Fruit fly (Drosophila melanogaster) whole organism, adult: ENCODE results near the gene Pp1-87B.

Source experiments
- CG11617 ChIP-seq: fragments of 200-800 bp; sonication (Bioruptor generic); optimal IDR thresholded peaks from 2 replicates; lab custom pipeline; 2017; ENCODE audit warnings: mild to moderate bottlenecking, missing biosample characterization, missing genetic modification reagents, missing genetic modification characterization
- CG12768 ChIP-seq: fragments of 200-800 bp; sonication (Bioruptor generic); optimal IDR thresholded peaks from 2 replicates; lab custom pipeline; 2017; ENCODE audit warnings: missing biosample characterization, missing genetic modification characterization, mild to moderate bottlenecking, moderate library complexity, missing genetic modification reagents
- CG14711 ChIP-seq: fragments of 200-800 bp; sonication (Bioruptor generic); optimal IDR thresholded peaks from 2 replicates; lab custom pipeline; 2018; ENCODE audit warnings: missing biosample characterization, mild to moderate bottlenecking, missing genetic modification characterization, moderate library complexity
- CG1620 ChIP-seq: fragments of 200-800 bp; sonication (Bioruptor generic); optimal IDR thresholded peaks from 2 replicates; lab custom pipeline; 2016; ENCODE audit warnings: missing biosample characterization, missing genetic modification characterization
- CG33017 ChIP-seq: fragments of 200-800 bp; sonication (Bioruptor generic); optimal IDR thresholded peaks from 2 replicates; lab custom pipeline; 2018; ENCODE audit warnings: missing biosample characterization, mild to moderate bottlenecking, missing genetic modification characterization, moderate library complexity
- CG5204 ChIP-seq: fragments of 200-800 bp; sonication (Bioruptor generic); optimal IDR thresholded peaks from 2 replicates; lab custom pipeline; 2016; ENCODE audit warnings: missing biosample characterization, missing genetic modification characterization
- CG7045 ChIP-seq: fragments of 200-800 bp; sonication (Bioruptor generic); optimal IDR thresholded peaks from 2 replicates; lab custom pipeline; 2017; ENCODE audit warnings: missing biosample characterization, mild to moderate bottlenecking, missing genetic modification characterization
- CG7101 ChIP-seq: fragments of 200-800 bp; sonication (Bioruptor generic); optimal IDR thresholded peaks from 2 replicates; lab custom pipeline; 2018; ENCODE audit warnings: missing biosample characterization, mild to moderate bottlenecking, missing genetic modification characterization, moderate library complexity
- Clk ChIP-seq: fragments of 200-800 bp; sonication (Bioruptor generic); optimal IDR thresholded peaks from 2 replicates; lab custom pipeline; 2017; ENCODE audit warnings: missing biosample characterization, missing genetic modification characterization
- Crg-1 ChIP-seq: fragments of 200-800 bp; sonication (Bioruptor generic); optimal IDR thresholded peaks from 2 replicates; lab custom pipeline; 2016; ENCODE audit warnings: missing biosample characterization, missing genetic modification characterization
- Hr96 ChIP-seq: fragments of 200-800 bp; sonication (Bioruptor generic); optimal IDR thresholded peaks from 2 replicates; lab custom pipeline; 2016; ENCODE audit warnings: missing biosample characterization, missing genetic modification characterization
- Mnt ChIP-seq: fragments of 200-800 bp; sonication (Bioruptor generic); optimal IDR thresholded peaks from 2 replicates; lab custom pipeline; 2016; ENCODE audit warnings: missing biosample characterization, mild to moderate bottlenecking, missing genetic modification characterization
- bab1 ChIP-seq: fragments of 200-800 bp; sonication (Bioruptor generic); optimal IDR thresholded peaks from 3 replicates; lab custom pipeline; 2019; ENCODE audit warnings: missing biosample characterization, mild to moderate bottlenecking, missing genetic modification characterization, moderate library complexity
- cic ChIP-seq: fragments of 200-800 bp; sonication (Bioruptor generic); optimal IDR thresholded peaks from 2 replicates; lab custom pipeline; 2017; ENCODE audit warnings: missing biosample characterization, mild to moderate bottlenecking, missing genetic modification characterization, moderate library complexity
- cnc ChIP-seq, 2 experiments: fragments of >200 bp; optimal IDR thresholded peaks; 2 replicates each; lab custom pipeline; 2017
- kay ChIP-seq: fragments of 200-800 bp; sonication (Bioruptor generic); peaks from one replicate; lab custom pipeline; 2016; ENCODE audit warnings: missing biosample characterization, missing genetic modification characterization, borderline replicate concordance
- ovo ChIP-seq: fragments of 200-800 bp; sonication (Bioruptor generic); optimal IDR thresholded peaks from 2 replicates; lab custom pipeline; 2016; ENCODE audit warnings: missing biosample characterization, missing genetic modification characterization
- pad ChIP-seq: fragments of 200-800 bp; sonication (Bioruptor generic); optimal IDR thresholded peaks from 3 replicates; lab custom pipeline; 2017; ENCODE audit warnings: missing biosample characterization, missing genetic modification characterization, mild to moderate bottlenecking, moderate library complexity, missing genetic modification reagents
- tj ChIP-seq: fragments of 200-800 bp; sonication (Bioruptor generic); optimal IDR thresholded peaks from 3 replicates; lab custom pipeline; 2017; ENCODE audit warnings: missing biosample characterization, mild to moderate bottlenecking, missing genetic modification characterization, moderate library complexity
- toe ChIP-seq: fragments of 200-800 bp; sonication (Bioruptor generic); optimal IDR thresholded peaks from 2 replicates; lab custom pipeline; 2016; ENCODE audit warnings: missing biosample characterization, missing genetic modification characterization

The Pp1-87B gene

dm6 chr3R:12451888-12452514, 26.3 kb upstream of the Pp1-87B start, which contains the start of gene CG5509:
CG5509 (plus strand) TSS chr3R:12452464.
- TF ChIP-seq CG11617 (GFP tag; lab: Kevin White, UChicago) (no peak), CG1620 (GFP tag; lab: Kevin White, UChicago) (no peak), pad (GFP tag; lab: Kevin White, UChicago) (no peak), tj (GFP tag; lab: Kevin White, UChicago) (peak; percentile 66), kay (GFP tag; lab: Kevin White, UChicago) (no peak), Hr96 (GFP tag; lab: Kevin White, UChicago) (no peak), cic (GFP tag; lab: Kevin White, UChicago) (peak; percentile 12), cnc (optimal IDR thresholded peaks at IDR 0.05; lab: Kevin White, UChicago) (no peak), CG12768 (GFP tag; lab: Kevin White, UChicago) (no peak), Mnt (GFP tag; lab: Kevin White, UChicago) (no peak), CG14711 (tag; lab: Kevin White, UChicago) (no peak), toe (GFP tag; lab: Kevin White, UChicago) (no peak), bab1 (GFP tag; lab: Kevin White, UChicago) (no peak)

- no peak for TF ChIP-seq tj (GFP tag; lab: Kevin White, UChicago)
- no peak for TF ChIP-seq pad (GFP tag; lab: Kevin White, UChicago)
- no peak for TF ChIP-seq Clk (GFP tag; lab: Kevin White, UChicago)
- peak; percentile 4 for TF ChIP-seq CG11617 (GFP tag; lab: Kevin White, UChicago)
- no peak for TF ChIP-seq Mnt (GFP tag; lab: Kevin White, UChicago)
- peak; percentile 46 for TF ChIP-seq CG14711 (tag; lab: Kevin White, UChicago)
- no peak for TF ChIP-seq cic (GFP tag; lab: Kevin White, UChicago)
- TF ChIP-seq ovo (GFP tag; lab: Kevin White, UChicago), result no peak
- no peak for TF ChIP-seq CG1620 (GFP tag; lab: Kevin White, UChicago)
- no peak for TF ChIP-seq CG5204 (GFP tag; lab: Kevin White, UChicago)
- peak; percentile 25 for TF ChIP-seq CG7101 (tag; lab: Kevin White, UChicago)
- peak; percentile 66 for TF ChIP-seq CG12768 (GFP tag; lab: Kevin White, UChicago)
- TF ChIP-seq Crg-1, result no peak
- no peak for TF ChIP-seq Hr96 (GFP tag; lab: Kevin White, UChicago)
- TF ChIP-seq bab1 (GFP tag; lab: Kevin White, UChicago), result peak; percentile 60
- TF ChIP-seq kay (GFP tag; lab: Kevin White, UChicago), result no peak
- TF ChIP-seq CG7045, result peak; percentile 45
- peak; percentile 39 for TF ChIP-seq CG33017 (tag; lab: Kevin White, UChicago)
- no peak for TF ChIP-seq toe (GFP tag; lab: Kevin White, UChicago)
- TF ChIP-seq cnc (optimal IDR thresholded peaks at IDR 0.05; lab: Kevin White, UChicago), result no peak
Measured at dm6 chr3R:12451376-12451775, 25.7 kb upstream of the Pp1-87B start.

dm6 chr3R:12450713-12451259, 25.1 kb upstream of the Pp1-87B start:
- no peak for TF ChIP-seq CG14711 (tag; lab: Kevin White, UChicago)
- no peak for TF ChIP-seq pad (GFP tag; lab: Kevin White, UChicago)
- no peak for TF ChIP-seq Crg-1
- no peak for TF ChIP-seq cic (GFP tag; lab: Kevin White, UChicago)

- peak; percentile 1 for TF ChIP-seq CG7045
- no peak for TF ChIP-seq kay (GFP tag; lab: Kevin White, UChicago)
- no peak for TF ChIP-seq cic (GFP tag; lab: Kevin White, UChicago)
Measured at dm6 chr3R:12449617-12450242, 24.0 kb upstream of the Pp1-87B start.

- TF ChIP-seq CG12768 (GFP tag; lab: Kevin White, UChicago) (peak; percentile 99), toe (GFP tag; lab: Kevin White, UChicago) (no peak), Crg-1 (peak; percentile 98), kay (GFP tag; lab: Kevin White, UChicago) (peak; percentile 99), Clk (GFP tag; lab: Kevin White, UChicago) (peak; percentile 94), tj (GFP tag; lab: Kevin White, UChicago) (peak; percentile 83), bab1 (GFP tag; lab: Kevin White, UChicago) (peak; percentile 100), CG1620 (GFP tag; lab: Kevin White, UChicago) (peak; percentile 97), CG7045 (peak; percentile 97), CG33017 (tag; lab: Kevin White, UChicago) (peak; percentile 100), CG5204 (GFP tag; lab: Kevin White, UChicago) (peak; percentile 97), Hr96 (GFP tag; lab: Kevin White, UChicago) (peak; percentile 99), CG14711 (tag; lab: Kevin White, UChicago) (peak; percentile 99), Mnt (GFP tag; lab: Kevin White, UChicago) (peak; percentile 95), pad (GFP tag; lab: Kevin White, UChicago) (peak; percentile 89), CG7101 (tag; lab: Kevin White, UChicago) (peak; percentile 100), cic (GFP tag; lab: Kevin White, UChicago) (peak; percentile 98), cnc (optimal IDR thresholded peaks at IDR 0.05; lab: Kevin White, UChicago) (peak in 1 of 2 experiments; percentile 15), ovo (GFP tag; lab: Kevin White, UChicago) (peak; percentile 58), CG11617 (GFP tag; lab: Kevin White, UChicago) (peak; percentile 96)
Measured at dm6 chr3R:12448889-12449314, 23.2 kb upstream of the Pp1-87B start, which contains the start of gene CG18549. CG18549 (plus strand) TSS chr3R:12449296.
